Worm (Caenorhabditis elegans) whole organism, young adult: ENCODE results near the gene spat-1.

Experiments used
- C17E4.6 ChIP-seq: fragments of 200-800 bp; sonication (Bioruptor generic); IDR thresholded peaks from 2 replicates; pipeline ENCODE4 v1.3.6; 2022; ENCODE audit warnings: missing genetic modification reagents, missing genetic modification characterization, missing compliant biosample characterization
- F49E8.2 ChIP-seq: sonication (generic microtip); optimal IDR thresholded peaks from 3 replicates; lab custom pipeline; 2017; ENCODE audit warnings: missing genetic modification characterization, mild to moderate bottlenecking, missing compliant biosample characterization, antibody characterized with exemption, moderate library complexity; ENCODE audit not compliant: insufficient read depth
- ama-1 ChIP-seq, 3 experiments: fragments of 150-350 bp in 1 of 3; sonication (generic microtip) in 2 of 3; optimal IDR thresholded peaks; 2 replicates each; lab custom pipeline; 2014 to 2018; ENCODE audit warnings: missing biosample characterization in 2 of 3, missing genetic modification characterization in 2 of 3, missing genetic modification reagents in 2 of 3
- ceh-27 ChIP-seq: fragments of 200-800 bp; sonication (Bioruptor generic); optimal IDR thresholded peaks from 2 replicates; lab custom pipeline; 2018; ENCODE audit warnings: mild to moderate bottlenecking, missing genetic modification characterization, moderate library complexity, missing compliant biosample characterization
- ceh-40 ChIP-seq: fragments of 200-800 bp; sonication (Bioruptor generic); IDR thresholded peaks from 2 replicates; pipeline ENCODE4 v1.3.6; 2022; ENCODE audit warnings: missing genetic modification characterization, missing compliant biosample characterization
- hrde-1 ChIP-seq: sonication (generic microtip); optimal IDR thresholded peaks from 2 replicates; lab custom pipeline; 2016; ENCODE audit warnings: missing genetic modification characterization, mild to moderate bottlenecking, missing compliant biosample characterization, moderate library complexity, missing genotype, missing genetic modification reagents, borderline replicate concordance
- let-607 ChIP-seq, 2 experiments: fragments of 200-800 bp in 1 of 2; sonication (Bioruptor generic) in 1 of 2; sonication (generic microtip) in 1 of 2; optimal IDR thresholded peaks; 2 replicates each; lab custom pipeline; 2016 to 2018; ENCODE audit warnings: mild to moderate bottlenecking in 2 of 2, missing compliant biosample characterization in 2 of 2, missing genetic modification characterization in 2 of 2, moderate library complexity in 2 of 2, missing genotype in 1 of 2
- madf-8 ChIP-seq: fragments of 200-800 bp; sonication (Bioruptor generic); conservative IDR thresholded peaks from 2 replicates; pipeline ENCODE4 v1.3.6; 2022; ENCODE audit warnings: missing genetic modification reagents, missing genetic modification characterization, missing compliant biosample characterization
- nhr-90 ChIP-seq: sonication (generic microtip); optimal IDR thresholded peaks from 2 replicates; lab custom pipeline; 2016; ENCODE audit warnings: missing genotype, mild to moderate bottlenecking, missing genetic modification characterization, missing compliant biosample characterization
- pha-4 ChIP-seq: fragments of 150-350 bp; sonication (generic microtip); optimal IDR thresholded peaks from 2 replicates; lab custom pipeline; 2014; ENCODE audit warnings: missing biosample characterization, missing genetic modification reagents, missing genetic modification characterization
- unc-62 ChIP-seq: fragments of 150-350 bp; optimal IDR thresholded peaks from 2 replicates; lab custom pipeline; 2014; ENCODE audit warnings: missing biosample characterization, missing genetic modification reagents, missing genetic modification characterization

DNA sequence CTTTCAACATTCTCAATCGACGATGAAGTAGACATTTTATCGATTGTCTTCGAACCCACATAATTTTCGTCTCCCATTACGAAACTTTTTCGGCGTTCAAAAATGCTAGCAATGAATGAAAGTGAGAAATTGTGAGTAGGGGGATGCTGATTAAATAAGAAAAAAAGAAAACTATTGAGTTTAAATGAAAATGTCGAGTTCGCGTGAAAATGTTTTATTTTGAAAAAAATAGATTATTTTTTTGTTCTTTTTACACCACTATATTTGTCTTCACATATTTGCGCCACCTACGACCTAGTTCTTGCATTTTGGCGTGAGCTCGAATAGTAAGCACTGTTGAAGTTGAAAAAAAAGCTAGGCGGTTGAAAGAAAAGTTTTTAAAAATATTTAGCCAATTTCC is 53.7 kb downstream of the spat-1 start, which contains the start of gene C01G12.3:
- no peak for TF ChIP-seq pha-4 (tag; lab: Kevin White, UChicago)
- no peak for TF ChIP-seq madf-8 (GFP tag; lab: Robert Waterston, UW)
- no peak for TF ChIP-seq ama-1 (optimal IDR thresholded peaks at IDR 0.05; lab: Kevin White, UChicago)
- no peak for TF ChIP-seq ama-1 (GFP tag; optimal IDR thresholded peaks at IDR 0.05; lab: Kevin White, UChicago)
- TF ChIP-seq ceh-40 (GFP tag; lab: Robert Waterston, UW): no peak
- TF ChIP-seq let-607 (tag; optimal IDR thresholded peaks at IDR 0.05; lab: Kevin White, UChicago): no peak
- TF ChIP-seq F49E8.2 (tag; lab: Kevin White, UChicago): no peak
- no peak for TF ChIP-seq C17E4.6 (GFP tag; lab: Robert Waterston, UW)
- TF ChIP-seq nhr-90: no peak
- no peak for TF ChIP-seq unc-62 (GFP tag; lab: Kevin White, UChicago)
- TF ChIP-seq ceh-27 (GFP tag; lab: Kevin White, UChicago): no peak
- TF ChIP-seq hrde-1 (tag; lab: Kevin White, UChicago): no peak
